Fruit fly (Drosophila melanogaster): ENCODE data around the gene CG32687.

The CG32687 gene

dm6 chrX:10515323-10515853 lies 28.4 kb upstream of the CG32687 start (continued):
- TF ChIP-seq Met (GFP tag; optimal IDR thresholded peaks at IDR 0.05), result peak; percentile 38
- no peak for TF ChIP-seq Ets21C (GFP tag; optimal IDR thresholded peaks at IDR 0.05)
- peak; percentile 46 for TF ChIP-seq CG11294 (GFP tag; IDR thresholded peaks at IDR 0.05)
- TF ChIP-seq Hr39 (GFP tag; optimal IDR thresholded peaks at IDR 0.05), result peak; percentile 11
- TF ChIP-seq Lpt (GFP tag; optimal IDR thresholded peaks at IDR 0.05), result peak; percentile 14
- TF ChIP-seq CG6808 (GFP tag; optimal IDR thresholded peaks at IDR 0.05), result peak; percentile 39
- peak; percentile 63 for TF ChIP-seq CG3032 (tag; optimal IDR thresholded peaks at IDR 0.05)
- TF ChIP-seq CG6163 (GFP tag; IDR thresholded peaks at IDR 0.05), result peak; percentile 69
- peak; percentile 72 for TF ChIP-seq Hr4 (GFP tag; optimal IDR thresholded peaks at IDR 0.05)
- peak; percentile 31 for TF ChIP-seq cyc (GFP tag; optimal IDR thresholded peaks at IDR 0.05)
- TF ChIP-seq CG6854 (GFP tag; optimal IDR thresholded peaks at IDR 0.05), result no peak
- peak; percentile 59 for TF ChIP-seq CG15336 (GFP tag; IDR thresholded peaks at IDR 0.05)

- no peak for TF ChIP-seq salr (GFP tag; optimal IDR thresholded peaks at IDR 0.05)
- peak; percentile 98 for TF ChIP-seq svp (GFP tag)
Observed at dm6 chrX:10514850-10515249, 27.8 kb upstream of the CG32687 start.

dm6 chrX:10513611-10514010 lies 26.6 kb upstream of the CG32687 start:
- TF ChIP-seq svp (GFP tag) (no peak), esn (GFP tag; optimal IDR thresholded peaks at IDR 0.05) (peak; percentile 48), lz (GFP tag; optimal IDR thresholded peaks at IDR 0.05) (peak; percentile 2), CG7368 (GFP tag; optimal IDR thresholded peaks at IDR 0.05) (peak; percentile 18), dac (GFP tag; optimal IDR thresholded peaks at IDR 0.05) (no peak), OdsH (GFP tag; optimal IDR thresholded peaks at IDR 0.05) (peak; percentile 3), cyc (GFP tag; optimal IDR thresholded peaks at IDR 0.05) (peak; percentile 33), Gug (GFP tag; IDR thresholded peaks at IDR 0.05) (no peak), CG15336 (GFP tag; IDR thresholded peaks at IDR 0.05) (no peak), achi (GFP tag; optimal IDR thresholded peaks at IDR 0.05) (no peak), dsx (GFP tag; optimal IDR thresholded peaks at IDR 0.05; ENCODE audit: poor library complexity, severe bottlenecking) (peak; percentile 16), CG11762 (GFP tag; optimal IDR thresholded peaks at IDR 0.05; ENCODE audit: insufficient read depth) (no peak), acj6 (GFP tag; optimal IDR thresholded peaks at IDR 0.05) (no peak), CG6792 (GFP tag; optimal IDR thresholded peaks at IDR 0.05) (peak; percentile 13), CG32006 (GFP tag; optimal IDR thresholded peaks at IDR 0.05) (no peak), CG10631 (GFP tag; optimal IDR thresholded peaks at IDR 0.05) (peak; percentile 31), CG11294 (GFP tag; IDR thresholded peaks at IDR 0.05) (no peak), ss (GFP tag; optimal IDR thresholded peaks at IDR 0.05) (no peak), Sox14 (GFP tag; optimal IDR thresholded peaks at IDR 0.05) (no peak), CG6854 (GFP tag; optimal IDR thresholded peaks at IDR 0.05) (no peak), CG4318 (GFP tag; optimal IDR thresholded peaks at IDR 0.05) (no peak), Smox (GFP tag; optimal IDR thresholded peaks at IDR 0.05) (peak; percentile 25), CG6808 (GFP tag; optimal IDR thresholded peaks at IDR 0.05) (peak; percentile 23), Eip93F (GFP tag; optimal IDR thresholded peaks at IDR 0.05) (no peak), CG10669 (GFP tag; optimal IDR thresholded peaks at IDR 0.05) (peak; percentile 47), Ets96B (tag; optimal IDR thresholded peaks at IDR 0.05) (peak; percentile 33), Hr39 (GFP tag; optimal IDR thresholded peaks at IDR 0.05) (peak; percentile 21), Met (GFP tag; optimal IDR thresholded peaks at IDR 0.05) (peak; percentile 24), Sox102F (GFP tag; optimal IDR thresholded peaks at IDR 0.05) (peak; percentile 22), CG3032 (tag; optimal IDR thresholded peaks at IDR 0.05) (peak; percentile 17), vri (GFP tag; optimal IDR thresholded peaks at IDR 0.05) (no peak), net (GFP tag; optimal IDR thresholded peaks at IDR 0.05) (no peak), Ets21C (GFP tag; optimal IDR thresholded peaks at IDR 0.05) (peak; percentile 19), Hr4 (GFP tag; optimal IDR thresholded peaks at IDR 0.05) (no peak), Lpt (GFP tag; optimal IDR thresholded peaks at IDR 0.05) (no peak), Eip78C (GFP tag) (peak; percentile 71), eg (GFP tag; IDR thresholded peaks at IDR 0.05) (no peak), CG11902 (GFP tag; optimal IDR thresholded peaks at IDR 0.05) (no peak), CG3919 (GFP tag; optimal IDR thresholded peaks at IDR 0.05) (peak; percentile 8), CG31627 (GFP tag; optimal IDR thresholded peaks at IDR 0.05) (peak; percentile 9), topi (GFP tag; optimal IDR thresholded peaks at IDR 0.05) (peak; percentile 49)

All from whole organism, prepupa.